Fruit fly (Drosophila melanogaster) whole organism, prepupa: Measurements from ENCODE around the gene CG4390.

Experiments used
- Blimp-1 ChIP-seq: fragments of 200-800 bp; sonication (Bioruptor generic); optimal IDR thresholded peaks from 3 replicates; lab custom pipeline; 2017; ENCODE audit warnings: missing biosample characterization, missing genetic modification characterization, mild to moderate bottlenecking, moderate library complexity, missing genetic modification reagents
- CG10669 ChIP-seq: fragments of 200-800 bp; sonication (Bioruptor generic); optimal IDR thresholded peaks from 3 replicates; lab custom pipeline; 2018; ENCODE audit warnings: missing biosample characterization, mild to moderate bottlenecking, missing genetic modification characterization, moderate library complexity
- CG11294 ChIP-seq: fragments of 200-800 bp; sonication (Bioruptor generic); IDR thresholded peaks from 2 replicates; pipeline ENCODE4 v1.3.6; 2022; ENCODE audit warnings: missing biosample characterization, missing genetic modification characterization
- CG11762 ChIP-seq: fragments of 200-800 bp; sonication (Bioruptor generic); optimal IDR thresholded peaks from 3 replicates; lab custom pipeline; 2016; ENCODE audit warnings: missing biosample characterization, missing genetic modification characterization; ENCODE audit not compliant: insufficient read depth
- CG11902 ChIP-seq: fragments of 200-800 bp; sonication (Bioruptor generic); optimal IDR thresholded peaks from 3 replicates; lab custom pipeline; 2016; ENCODE audit warnings: missing biosample characterization, missing genetic modification characterization
- CG3032 ChIP-seq: fragments of 200-800 bp; optimal IDR thresholded peaks from 2 replicates; lab custom pipeline; 2019; ENCODE audit warnings: missing biosample characterization, mild to moderate bottlenecking, missing genetic modification characterization, moderate library complexity
- CG32006 ChIP-seq: fragments of 200-800 bp; sonication (Bioruptor generic); optimal IDR thresholded peaks from 3 replicates; lab custom pipeline; 2017; ENCODE audit warnings: missing biosample characterization, mild to moderate bottlenecking, missing genetic modification characterization
- CG34406 ChIP-seq: fragments of 200-800 bp; sonication (Bioruptor generic); optimal IDR thresholded peaks from 3 replicates; lab custom pipeline; 2016; ENCODE audit warnings: missing biosample characterization, missing genetic modification characterization
- CG3919 ChIP-seq: fragments of 200-800 bp; sonication (Bioruptor generic); optimal IDR thresholded peaks from 3 replicates; lab custom pipeline; 2016; ENCODE audit warnings: missing biosample characterization, missing genetic modification characterization
- CG4318 ChIP-seq: fragments of 200-800 bp; sonication (Bioruptor generic); optimal IDR thresholded peaks from 3 replicates; lab custom pipeline; 2017; ENCODE audit warnings: missing biosample characterization, mild to moderate bottlenecking, missing genetic modification characterization
- CG6163 ChIP-seq: fragments of 200-800 bp; sonication (Bioruptor generic); IDR thresholded peaks from 3 replicates; pipeline ENCODE4 v1.3.6; 2022; ENCODE audit warnings: missing biosample characterization, missing genetic modification characterization
- CG6276 ChIP-seq: fragments of 200-800 bp; sonication (Bioruptor generic); optimal IDR thresholded peaks from 2 replicates; lab custom pipeline; 2017; ENCODE audit warnings: missing biosample characterization, mild to moderate bottlenecking, missing genetic modification characterization
- CG6792 ChIP-seq: fragments of 200-800 bp; sonication (Bioruptor generic); optimal IDR thresholded peaks from 3 replicates; lab custom pipeline; 2016; ENCODE audit warnings: missing biosample characterization, missing genetic modification characterization
- CG6854 ChIP-seq: fragments of 200-800 bp; sonication (Bioruptor generic); optimal IDR thresholded peaks from 2 replicates; lab custom pipeline; 2017; ENCODE audit warnings: missing biosample characterization, mild to moderate bottlenecking, missing genetic modification characterization
- CG8119 ChIP-seq: fragments of 200-800 bp; sonication (Bioruptor generic); IDR thresholded peaks from 3 replicates; pipeline ENCODE4 v1.3.6; 2022; ENCODE audit warnings: missing biosample characterization, missing genetic modification characterization
- CG8319 ChIP-seq: fragments of 200-800 bp; sonication (Bioruptor generic); optimal IDR thresholded peaks from 3 replicates; lab custom pipeline; 2016; ENCODE audit warnings: missing biosample characterization, missing genetic modification characterization
- Eip78C ChIP-seq: fragments of 200-800 bp; sonication (Bioruptor generic); peaks from one replicate; lab custom pipeline; 2016; ENCODE audit warnings: missing biosample characterization, missing genetic modification characterization
- Ets21C ChIP-seq: fragments of 200-800 bp; sonication (Bioruptor generic); optimal IDR thresholded peaks from 3 replicates; lab custom pipeline; 2016; ENCODE audit warnings: missing biosample characterization, missing genetic modification characterization
- Ets96B ChIP-seq: fragments of 200-800 bp; optimal IDR thresholded peaks from 2 replicates; lab custom pipeline; 2019; ENCODE audit warnings: missing biosample characterization, mild to moderate bottlenecking, missing genetic modification characterization, moderate library complexity
- Gug ChIP-seq: fragments of 200-800 bp; sonication (Bioruptor generic); IDR thresholded peaks from 2 replicates; pipeline ENCODE4 v1.3.6; 2022; ENCODE audit warnings: missing biosample characterization, missing genetic modification characterization
- Hr4 ChIP-seq: fragments of 200-800 bp; sonication (Bioruptor generic); optimal IDR thresholded peaks from 3 replicates; lab custom pipeline; 2016; ENCODE audit warnings: missing biosample characterization, missing genetic modification characterization
- Met ChIP-seq: fragments of 200-800 bp; sonication (Bioruptor generic); optimal IDR thresholded peaks from 3 replicates; lab custom pipeline; 2016; ENCODE audit warnings: missing biosample characterization, missing genetic modification characterization
- OdsH ChIP-seq: fragments of 200-800 bp; sonication (Bioruptor generic); optimal IDR thresholded peaks from 3 replicates; lab custom pipeline; 2016; ENCODE audit warnings: missing biosample characterization, missing genetic modification characterization
- Smox ChIP-seq: fragments of 200-800 bp; sonication (Bioruptor generic); optimal IDR thresholded peaks from 3 replicates; lab custom pipeline; 2016; ENCODE audit warnings: missing biosample characterization, missing genetic modification characterization
- Sox102F ChIP-seq: fragments of 200-800 bp; sonication (Bioruptor generic); optimal IDR thresholded peaks from 2 replicates; lab custom pipeline; 2016; ENCODE audit warnings: missing biosample characterization, mild to moderate bottlenecking, missing genetic modification characterization
- achi ChIP-seq: fragments of 200-800 bp; sonication (Bioruptor generic); optimal IDR thresholded peaks from 3 replicates; lab custom pipeline; 2016; ENCODE audit warnings: missing biosample characterization, missing genetic modification characterization
- acj6 ChIP-seq: fragments of 200-800 bp; sonication (Bioruptor generic); optimal IDR thresholded peaks from 3 replicates; lab custom pipeline; 2016; ENCODE audit warnings: missing biosample characterization, missing genetic modification characterization
- dac ChIP-seq: fragments of 200-800 bp; sonication (Bioruptor generic); optimal IDR thresholded peaks from 2 replicates; lab custom pipeline; 2017; ENCODE audit warnings: missing biosample characterization, mild to moderate bottlenecking, missing genetic modification characterization
- dsx ChIP-seq: fragments of 200-800 bp; optimal IDR thresholded peaks from 3 replicates; lab custom pipeline; 2019; ENCODE audit warnings: missing biosample characterization, mild to moderate bottlenecking, missing genetic modification characterization, moderate library complexity; ENCODE audit not compliant: poor library complexity, severe bottlenecking
- eg ChIP-seq: fragments of 200-800 bp; sonication (Bioruptor generic); IDR thresholded peaks from 3 replicates; pipeline ENCODE4 v1.3.6; 2022; ENCODE audit warnings: missing biosample characterization, missing genetic modification characterization
- fd85E ChIP-seq: fragments of 200-800 bp; sonication (Bioruptor generic); optimal IDR thresholded peaks from 3 replicates; lab custom pipeline; 2016; ENCODE audit warnings: missing biosample characterization, missing genetic modification characterization
- fkh ChIP-seq: fragments of 200-800 bp; sonication (Bioruptor generic); optimal IDR thresholded peaks from 3 replicates; lab custom pipeline; 2017; ENCODE audit warnings: missing biosample characterization, mild to moderate bottlenecking, missing genetic modification characterization, moderate library complexity
- net ChIP-seq: fragments of 200-800 bp; sonication (Bioruptor generic); optimal IDR thresholded peaks from 3 replicates; lab custom pipeline; 2016; ENCODE audit warnings: missing biosample characterization, missing genetic modification characterization
- spab ChIP-seq: fragments of 200-800 bp; sonication (Bioruptor generic); optimal IDR thresholded peaks from 2 replicates; lab custom pipeline; 2017; ENCODE audit warnings: missing biosample characterization, mild to moderate bottlenecking, missing genetic modification characterization, missing genetic modification reagents
- ss ChIP-seq, 2 experiments: fragments of 200-800 bp; sonication (Bioruptor generic); optimal IDR thresholded peaks; 2 replicates in 1 of 2; 3 replicates in 1 of 2; lab custom pipeline; 2017 to 2018; ENCODE audit warnings: mild to moderate bottlenecking in 2 of 2, missing biosample characterization in 2 of 2, missing genetic modification characterization in 2 of 2, moderate library complexity in 1 of 2
- svp ChIP-seq: fragments of 200-800 bp; sonication (Bioruptor generic); peaks from one replicate; lab custom pipeline; 2016; ENCODE audit warnings: missing biosample characterization, missing genetic modification characterization
- topi ChIP-seq: fragments of 200-800 bp; sonication (Bioruptor generic); optimal IDR thresholded peaks from 3 replicates; lab custom pipeline; 2016; ENCODE audit warnings: missing biosample characterization, missing genetic modification characterization

The CG4390 gene

DNA sequence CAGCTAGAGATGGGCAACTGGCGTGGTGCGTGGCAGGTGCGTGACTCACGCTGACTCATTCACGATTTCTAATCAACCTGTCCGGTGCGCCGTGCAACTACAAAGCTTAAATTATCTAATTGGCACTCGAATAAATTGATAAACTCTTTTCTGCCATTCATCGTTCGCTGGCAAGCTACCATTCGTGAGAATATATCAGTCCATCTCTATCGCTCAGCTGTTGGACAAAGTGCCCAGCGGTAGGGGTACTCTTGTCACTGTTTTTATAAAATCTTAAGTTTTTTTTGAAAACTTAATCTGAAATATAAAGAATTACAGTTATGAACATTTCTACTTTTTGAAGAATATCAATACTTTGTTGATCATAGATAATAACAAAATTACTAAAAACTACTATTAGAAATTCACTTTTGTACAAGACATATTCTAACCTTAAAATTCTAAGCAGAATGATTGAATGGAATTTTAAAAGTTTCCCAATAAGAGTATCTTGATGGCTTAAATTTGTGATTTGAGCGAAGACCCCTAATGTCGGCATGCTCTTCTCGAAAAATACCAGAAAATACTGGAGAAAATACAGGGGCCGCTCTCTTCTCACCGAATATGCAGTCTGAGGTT, 38.3 kb downstream of the CG4390 start, which contains the start of the genes PIG-L and psidin (continued):
- peak; percentile 66 for TF ChIP-seq CG11294 (GFP tag; lab: Robert Waterston, UW)
- TF ChIP-seq dsx (GFP tag; lab: Kevin White, UChicago): no peak
- TF ChIP-seq Ets96B (tag; lab: Kevin White, UChicago): peak; percentile 84
- no peak for TF ChIP-seq CG6276 (GFP tag; lab: Kevin White, UChicago)
- TF ChIP-seq svp (GFP tag; lab: Kevin White, UChicago): no peak
- TF ChIP-seq topi: peak; percentile 75
- TF ChIP-seq Blimp-1 (GFP tag; lab: Kevin White, UChicago): peak; percentile 12
- TF ChIP-seq fd85E: peak; percentile 6
- peak; percentile 87 for TF ChIP-seq CG3032 (tag; lab: Kevin White, UChicago)
- no peak for TF ChIP-seq Sox102F (GFP tag; lab: Kevin White, UChicago)
- TF ChIP-seq net: peak; percentile 86
- TF ChIP-seq achi (GFP tag; lab: Kevin White, UChicago): peak; percentile 84
- peak; percentile 84 for TF ChIP-seq eg (GFP tag; lab: Robert Waterston, UW)
- TF ChIP-seq CG11902 (GFP tag; lab: Kevin White, UChicago): peak; percentile 53
- TF ChIP-seq CG3919 (GFP tag; lab: Kevin White, UChicago): no peak
- TF ChIP-seq CG6792 (GFP tag; lab: Kevin White, UChicago): peak; percentile 74
- no peak for TF ChIP-seq CG10669 (GFP tag; lab: Kevin White, UChicago)
- peak; percentile 12 for TF ChIP-seq CG8319 (GFP tag; lab: Kevin White, UChicago)
- peak; percentile 86 for TF ChIP-seq acj6 (GFP tag; lab: Kevin White, UChicago)
- TF ChIP-seq ss (GFP tag; optimal IDR thresholded peaks at IDR 0.05; lab: Kevin White, UChicago): no peak
- TF ChIP-seq CG6163 (GFP tag; lab: Robert Waterston, UW): peak; percentile 57; the same call in 2 of the 3 replicates
- peak; percentile 88 for TF ChIP-seq CG8119 (GFP tag; lab: Robert Waterston, UW)
- peak; percentile 88 for TF ChIP-seq Hr4
- no peak for TF ChIP-seq Met (GFP tag; lab: Kevin White, UChicago)
- peak; percentile 50 for TF ChIP-seq CG11762 (GFP tag; lab: Kevin White, UChicago)
- no peak for TF ChIP-seq CG6854
- TF ChIP-seq Eip78C (GFP tag; lab: Kevin White, UChicago): peak; percentile 96
- peak; percentile 87 for TF ChIP-seq CG34406 (GFP tag; lab: Kevin White, UChicago)
- TF ChIP-seq Gug (GFP tag; lab: Robert Waterston, UW): peak; percentile 81

DNA sequence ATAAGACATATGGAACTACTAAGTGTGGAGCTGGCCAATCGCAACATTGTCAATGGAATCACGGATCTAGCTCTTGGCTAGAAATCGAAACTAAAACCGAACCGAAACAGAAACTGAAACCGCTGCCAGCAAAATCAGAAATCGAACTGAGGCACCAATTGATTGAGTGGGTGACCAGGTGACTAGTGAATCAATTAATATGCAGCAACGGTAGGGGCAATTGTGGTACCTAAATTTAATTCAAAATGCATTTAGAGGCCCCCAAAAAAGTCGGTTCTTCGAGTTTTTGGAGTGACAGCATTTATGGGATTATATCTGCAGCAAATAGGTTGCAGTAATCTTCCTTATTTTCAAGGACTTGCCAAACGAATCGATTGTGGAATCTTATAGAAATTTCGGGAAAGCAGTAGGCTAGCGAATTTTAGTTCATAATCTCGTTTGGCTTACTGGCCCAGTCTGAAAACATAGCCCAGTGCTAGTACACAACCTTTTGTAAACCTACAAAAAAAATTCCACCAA, 46.1 kb downstream of the CG4390 start, which contains the start of the genes CG17190 and CG4836:
Gene CG17190, minus strand, starts transcription at position 101 of the 519 bp plus-strand sequence.
Gene CG4836, plus strand, starts transcription at position 469 of the 519 bp plus-strand sequence.
- TF ChIP-seq CG11762 (GFP tag; lab: Kevin White, UChicago) (no peak), achi (GFP tag; lab: Kevin White, UChicago) (no peak), spab (GFP tag; lab: Kevin White, UChicago) (no peak), Smox (no peak), Hr4 (no peak), CG34406 (GFP tag; lab: Kevin White, UChicago) (no peak), fkh (GFP tag; lab: Kevin White, UChicago) (no peak), CG6276 (GFP tag; lab: Kevin White, UChicago) (no peak), fd85E (no peak), acj6 (GFP tag; lab: Kevin White, UChicago) (no peak), Met (GFP tag; lab: Kevin White, UChicago) (no peak)

DNA sequence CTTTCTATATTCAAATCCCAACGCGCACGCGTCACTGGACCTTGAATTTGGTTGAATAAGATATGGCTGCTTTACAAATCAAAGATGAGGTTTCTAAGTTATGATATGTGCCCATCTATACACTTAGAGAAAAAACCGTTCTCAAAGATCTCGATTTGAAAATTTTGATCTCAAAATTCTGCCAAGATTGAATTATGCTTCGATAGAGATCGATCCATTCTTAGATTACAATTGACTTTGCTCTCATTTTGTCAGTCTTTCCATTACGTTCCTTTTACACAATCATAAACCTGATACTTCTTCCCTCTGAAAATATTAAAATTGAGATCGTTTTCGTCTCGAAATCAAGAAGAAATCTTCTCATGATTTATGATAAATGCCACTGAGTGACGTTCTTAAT, 46.9 kb downstream of the CG4390 start:
- TF ChIP-seq CG8119 (GFP tag; lab: Robert Waterston, UW) (no peak), CG6854 (no peak), CG4318 (GFP tag; lab: Kevin White, UChicago) (no peak)
- TF ChIP-seq, all 60 proteins: peak for 0

DNA sequence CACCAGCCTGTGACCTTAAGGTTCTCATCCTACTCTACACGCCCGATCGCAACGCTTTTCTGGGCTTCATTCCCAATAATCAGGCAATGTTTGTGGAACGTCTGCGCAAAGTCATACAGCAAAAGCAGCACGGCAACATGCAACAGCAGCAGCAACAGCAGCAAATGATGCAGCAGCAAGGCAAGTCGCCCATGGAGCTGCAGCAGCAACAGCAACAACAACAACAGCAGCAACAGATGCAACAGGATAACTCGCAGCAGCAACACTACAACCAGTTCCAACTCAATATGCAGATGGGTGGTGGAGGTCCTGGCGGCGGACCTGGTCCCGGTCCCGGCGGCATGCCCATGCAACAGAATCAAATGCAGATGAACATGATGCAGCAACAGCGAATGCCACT, 48.6 kb downstream of the CG4390 start:
- TF ChIP-seq CG32006 (GFP tag; lab: Kevin White, UChicago) (no peak), Ets21C (no peak), CG6792 (GFP tag; lab: Kevin White, UChicago) (no peak), CG3032 (tag; lab: Kevin White, UChicago) (no peak), CG3919 (GFP tag; lab: Kevin White, UChicago) (no peak), CG8319 (GFP tag; lab: Kevin White, UChicago) (no peak), CG4318 (GFP tag; lab: Kevin White, UChicago) (no peak), CG6163 (GFP tag; lab: Robert Waterston, UW) (no peak), dac (GFP tag; lab: Kevin White, UChicago) (no peak), OdsH (GFP tag; lab: Kevin White, UChicago) (no peak), svp (GFP tag; lab: Kevin White, UChicago) (no peak), Hr4 (no peak), acj6 (GFP tag; lab: Kevin White, UChicago) (no peak)
